Worm (Caenorhabditis elegans) whole organism, L1 larva: ENCODE measurements around the gene R11.4.

ENCODE experiments used
- aha-1 ChIP-seq: fragments of 150-350 bp; optimal IDR thresholded peaks from 2 replicates; lab custom pipeline; 2014; ENCODE audit warnings: missing biosample characterization, missing genetic modification characterization
- ama-1 ChIP-seq: fragments of 150-350 bp; optimal IDR thresholded peaks from 2 replicates; lab custom pipeline; 2014
- efl-3 ChIP-seq: fragments of 200-800 bp; sonication (Bioruptor generic); optimal IDR thresholded peaks from 2 replicates; lab custom pipeline; 2018; ENCODE audit warnings: mild to moderate bottlenecking, missing genetic modification characterization, missing compliant biosample characterization
- egl-13 ChIP-seq: sonication (generic microtip); optimal IDR thresholded peaks from 2 replicates; lab custom pipeline; 2016; ENCODE audit warnings: missing genotype, missing genetic modification reagents, missing genetic modification characterization, missing compliant biosample characterization
- fos-1 ChIP-seq: fragments of 150-350 bp; optimal IDR thresholded peaks from 2 replicates; lab custom pipeline; 2014; ENCODE audit warnings: missing biosample characterization, missing genetic modification characterization
- lin-13 ChIP-seq: fragments of 150-350 bp; optimal IDR thresholded peaks from 2 replicates; lab custom pipeline; 2014; ENCODE audit warnings: missing biosample characterization, missing genetic modification reagents, missing genetic modification characterization
- lin-35 ChIP-seq, 2 experiments: fragments of 150-350 bp; optimal IDR thresholded peaks; 2 replicates each; lab custom pipeline; 2014; ENCODE audit warnings: missing biosample characterization in 2 of 2, missing genetic modification characterization in 2 of 2, missing genetic modification reagents in 2 of 2
- lsy-2 ChIP-seq, 2 experiments: fragments of 150-350 bp; optimal IDR thresholded peaks; 2 replicates each; lab custom pipeline; 2014; ENCODE audit warnings: missing biosample characterization in 2 of 2, missing genetic modification characterization in 2 of 2
- nhr-12 ChIP-seq: sonication (generic microtip); optimal IDR thresholded peaks from 2 replicates; lab custom pipeline; 2017; ENCODE audit warnings: missing biosample characterization, missing genetic modification characterization
- nhr-76 ChIP-seq: sonication (generic microtip); optimal IDR thresholded peaks from 2 replicates; lab custom pipeline; 2017; ENCODE audit warnings: missing biosample characterization, missing genetic modification characterization
- nhr-84 ChIP-seq: sonication (generic microtip); optimal IDR thresholded peaks from 2 replicates; lab custom pipeline; 2017; ENCODE audit warnings: missing biosample characterization, missing genetic modification characterization
- nhr-85 ChIP-seq: sonication (generic microtip); peaks from one replicate; lab custom pipeline; 2016; ENCODE audit warnings: missing genetic modification characterization, inconsistent platforms, missing compliant biosample characterization
- pax-3 ChIP-seq: fragments of 200-800 bp; sonication (Bioruptor generic); optimal IDR thresholded peaks from 2 replicates; lab custom pipeline; 2018; ENCODE audit warnings: mild to moderate bottlenecking, missing genetic modification characterization, moderate library complexity, missing compliant biosample characterization
- skn-1 ChIP-seq: fragments of 150-350 bp; optimal IDR thresholded peaks from 2 replicates; lab custom pipeline; 2014; ENCODE audit warnings: missing biosample characterization, missing genetic modification characterization
- snu-23 ChIP-seq: sonication (generic microtip); optimal IDR thresholded peaks from 2 replicates; lab custom pipeline; 2016; ENCODE audit warnings: missing genetic modification characterization, missing compliant biosample characterization
- sox-4 ChIP-seq: sonication (generic microtip); optimal IDR thresholded peaks from 2 replicates; lab custom pipeline; 2016; ENCODE audit warnings: missing genetic modification characterization, missing compliant biosample characterization
- tlp-1 ChIP-seq: fragments of 150-350 bp; optimal IDR thresholded peaks from 2 replicates; lab custom pipeline; 2014; ENCODE audit warnings: missing biosample characterization, missing genetic modification characterization
- unc-62 ChIP-seq: fragments of 150-350 bp; optimal IDR thresholded peaks from 2 replicates; lab custom pipeline; 2014; ENCODE audit warnings: missing biosample characterization, missing genetic modification reagents, missing genetic modification characterization
- ztf-11 ChIP-seq, 2 experiments: sonication (generic microtip); optimal IDR thresholded peaks; 2 replicates each; lab custom pipeline; 2016 to 2017; ENCODE audit warnings: missing genetic modification characterization in 2 of 2, missing biosample characterization in 1 of 2, missing compliant biosample characterization in 1 of 2

R11.4 gene

DNA sequence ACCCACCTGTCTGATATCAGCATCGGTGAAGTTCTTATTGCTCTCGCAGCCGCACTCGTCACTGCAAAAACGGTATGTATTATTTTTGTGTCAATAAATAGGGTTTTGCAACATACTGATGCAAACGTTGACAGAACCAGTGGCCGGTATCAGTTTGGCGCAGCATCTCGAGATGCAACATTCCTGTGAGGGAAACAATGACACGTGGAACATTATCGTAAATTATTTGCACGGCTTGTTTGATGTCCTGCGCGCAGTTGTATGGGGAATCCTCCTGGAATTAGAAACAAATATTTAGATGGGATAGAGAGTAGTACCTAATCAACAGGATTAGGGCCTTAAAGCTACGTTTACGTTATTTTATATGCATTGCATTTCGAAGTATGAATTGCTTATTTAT lies 49.5 kb downstream of the R11.4 start:
- no peak for TF ChIP-seq nhr-76 (tag; lab: Kevin White, UChicago)
- no peak for TF ChIP-seq efl-3
- TF ChIP-seq snu-23, result no peak
- no peak for TF ChIP-seq fos-1
- no peak for TF ChIP-seq aha-1 (tag; lab: Kevin White, UChicago)
- TF ChIP-seq lin-13 (GFP tag; lab: Kevin White, UChicago), result no peak
- TF ChIP-seq lsy-2 (tag; optimal IDR thresholded peaks at IDR 0.05; lab: Kevin White, UChicago), result no peak
- TF ChIP-seq lin-35 (GFP tag; optimal IDR thresholded peaks at IDR 0.05; lab: Kevin White, UChicago), result no peak
- no peak for TF ChIP-seq ztf-11 (tag; optimal IDR thresholded peaks at IDR 0.05; lab: Kevin White, UChicago)
- TF ChIP-seq egl-13 (tag; lab: Kevin White, UChicago), result no peak
- TF ChIP-seq nhr-12 (tag; lab: Kevin White, UChicago), result no peak
- TF ChIP-seq skn-1 (tag; lab: Kevin White, UChicago), result no peak
- TF ChIP-seq pax-3 (tag; lab: Kevin White, UChicago), result no peak
- no peak for TF ChIP-seq unc-62 (GFP tag; lab: Kevin White, UChicago)
- TF ChIP-seq nhr-85 (tag; lab: Kevin White, UChicago), result no peak
- no peak for TF ChIP-seq ama-1 (lab: Kevin White, UChicago)
- TF ChIP-seq tlp-1 (tag; lab: Kevin White, UChicago), result no peak
- no peak for TF ChIP-seq nhr-84 (tag; lab: Kevin White, UChicago)
- TF ChIP-seq sox-4 (tag; lab: Kevin White, UChicago), result no peak
